Worm (Caenorhabditis elegans) whole organism, L2 larva: ENCODE data around the gene T04F8.8.

ENCODE experiments used
- ceh-82 ChIP-seq: fragments of 150-350 bp; optimal IDR thresholded peaks from 2 replicates; lab custom pipeline; 2014; ENCODE audit warnings: missing biosample characterization, missing genetic modification characterization
- elt-3 ChIP-seq: sonication (generic microtip); optimal IDR thresholded peaks from 2 replicates; lab custom pipeline; 2017; ENCODE audit warnings: missing biosample characterization, missing genetic modification characterization
- lin-13 ChIP-seq: fragments of 150-350 bp; optimal IDR thresholded peaks from 2 replicates; lab custom pipeline; 2014; ENCODE audit warnings: missing biosample characterization, missing genetic modification reagents, missing genetic modification characterization
- lin-39 ChIP-seq: fragments of 150-350 bp; optimal IDR thresholded peaks from 2 replicates; lab custom pipeline; 2014; ENCODE audit warnings: missing biosample characterization, missing genetic modification reagents, missing genetic modification characterization
- nhr-237 ChIP-seq: fragments of 150-350 bp; optimal IDR thresholded peaks from 2 replicates; lab custom pipeline; 2014; ENCODE audit warnings: missing biosample characterization, missing genetic modification characterization
- skn-1 ChIP-seq: sonication (generic microtip); optimal IDR thresholded peaks from 2 replicates; lab custom pipeline; 2017; ENCODE audit warnings: missing biosample characterization, missing genetic modification characterization
- snpc-4 ChIP-seq: fragments of 150-350 bp; optimal IDR thresholded peaks from 2 replicates; lab custom pipeline; 2014; ENCODE audit warnings: missing biosample characterization, missing genetic modification characterization
- ztf-11 ChIP-seq: sonication (generic microtip); optimal IDR thresholded peaks from 2 replicates; lab custom pipeline; 2017; ENCODE audit warnings: missing biosample characterization, missing genetic modification characterization
- ztf-4 ChIP-seq: fragments of 150-350 bp; optimal IDR thresholded peaks from 2 replicates; lab custom pipeline; 2014; ENCODE audit warnings: missing biosample characterization, missing genetic modification characterization

DNA sequence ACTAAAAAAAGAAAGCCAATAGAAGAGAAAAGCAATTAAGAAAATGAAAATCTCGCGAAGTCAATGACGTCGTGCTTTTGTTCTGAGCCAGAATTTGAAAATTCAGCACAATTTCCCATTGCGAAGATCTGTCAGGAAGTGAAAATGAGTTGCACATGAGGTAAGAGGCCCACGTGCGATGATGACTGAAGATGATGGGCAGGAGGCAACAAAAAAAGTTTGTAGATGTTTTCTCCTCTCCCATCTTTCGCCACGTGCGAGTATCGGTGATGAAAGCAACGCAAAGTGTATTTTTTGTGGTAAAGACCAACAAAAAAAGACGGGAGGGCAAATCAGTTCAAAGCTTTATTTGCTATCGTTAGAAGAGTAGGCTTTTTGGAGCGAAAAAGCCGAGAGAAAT lies 14.8 kb downstream of the T04F8.8 start:
- TF ChIP-seq lin-13 (GFP tag; lab: Kevin White, UChicago) (no peak), lin-39 (no peak), skn-1 (no peak), ceh-82 (tag; lab: Kevin White, UChicago) (no peak), ztf-4 (no peak), nhr-237 (tag; lab: Kevin White, UChicago) (no peak), ztf-11 (no peak), snpc-4 (tag; lab: Kevin White, UChicago) (no peak), elt-3 (no peak)
